Fruit fly (Drosophila melanogaster): ENCODE measurements around the gene Ravus.

Gene Ravus

dm6 chr3R:13258696-13259567, 4.9 kb downstream of the Ravus start, which contains the start of gene Ace:
Gene Ace (minus strand): TSS chr3R:13259517.
- TF ChIP-seq pan (optimal IDR thresholded peaks at IDR 0.05) (no peak), usp (GFP tag; optimal IDR thresholded peaks at IDR 0.05) (no peak), CG8478 (optimal IDR thresholded peaks at IDR 0.05) (no peak), psq (optimal IDR thresholded peaks at IDR 0.05) (no peak), Dll (optimal IDR thresholded peaks at IDR 0.05) (no peak), EcR (GFP tag; optimal IDR thresholded peaks at IDR 0.05) (no peak)

- TF ChIP-seq CG8478 (optimal IDR thresholded peaks at IDR 0.05) (no peak), Dll (optimal IDR thresholded peaks at IDR 0.05) (no peak), EcR (GFP tag; optimal IDR thresholded peaks at IDR 0.05) (no peak), pan (optimal IDR thresholded peaks at IDR 0.05) (no peak), usp (GFP tag; optimal IDR thresholded peaks at IDR 0.05) (no peak), psq (optimal IDR thresholded peaks at IDR 0.05) (no peak)
Observed at dm6 chr3R:13257110-13257509, 6.8 kb downstream of the Ravus start.

- TF ChIP-seq psq (optimal IDR thresholded peaks at IDR 0.05) (no peak), pan (optimal IDR thresholded peaks at IDR 0.05) (no peak), EcR (GFP tag; optimal IDR thresholded peaks at IDR 0.05) (no peak), Dll (optimal IDR thresholded peaks at IDR 0.05) (no peak), usp (GFP tag; optimal IDR thresholded peaks at IDR 0.05) (no peak), CG8478 (optimal IDR thresholded peaks at IDR 0.05) (no peak)
Observed at dm6 chr3R:13241726-13242125, 22.1 kb downstream of the Ravus start.

dm6 chr3R:13231184-13231583, 32.7 kb downstream of the Ravus start:
- TF ChIP-seq pan (optimal IDR thresholded peaks at IDR 0.05) (no peak), usp (GFP tag; optimal IDR thresholded peaks at IDR 0.05) (no peak)

dm6 chr3R:13221820-13222219, 42.0 kb downstream of the Ravus start:
- no peak for TF ChIP-seq CG8478 (optimal IDR thresholded peaks at IDR 0.05)
- no peak for TF ChIP-seq psq (optimal IDR thresholded peaks at IDR 0.05)
- no peak for TF ChIP-seq EcR (GFP tag; optimal IDR thresholded peaks at IDR 0.05)
- TF ChIP-seq Dll (optimal IDR thresholded peaks at IDR 0.05) = no peak
- TF ChIP-seq pan (optimal IDR thresholded peaks at IDR 0.05) = no peak
- TF ChIP-seq usp (GFP tag; optimal IDR thresholded peaks at IDR 0.05) = no peak

- TF ChIP-seq usp (GFP tag; optimal IDR thresholded peaks at IDR 0.05) (no peak), psq (optimal IDR thresholded peaks at IDR 0.05) (no peak)
Observed at dm6 chr3R:13220478-13220877, 43.4 kb downstream of the Ravus start, which contains the start of gene CG8476. Gene CG8476 (minus strand): TSS chr3R:13220578.

- TF ChIP-seq Dll (optimal IDR thresholded peaks at IDR 0.05) = no peak
- TF ChIP-seq psq (optimal IDR thresholded peaks at IDR 0.05) = no peak
- TF ChIP-seq EcR (GFP tag; optimal IDR thresholded peaks at IDR 0.05) = no peak
- TF ChIP-seq usp (GFP tag; optimal IDR thresholded peaks at IDR 0.05) = no peak
- TF ChIP-seq CG8478 (optimal IDR thresholded peaks at IDR 0.05) = no peak
- no peak for TF ChIP-seq pan (optimal IDR thresholded peaks at IDR 0.05)
Observed at dm6 chr3R:13218733-13219132, 45.1 kb downstream of the Ravus start.

dm6 chr3R:13215100-13215499, 48.8 kb downstream of the Ravus start:
- no peak for TF ChIP-seq usp (GFP tag; optimal IDR thresholded peaks at IDR 0.05)
- no peak for TF ChIP-seq CG8478 (optimal IDR thresholded peaks at IDR 0.05)
- TF ChIP-seq Dll (optimal IDR thresholded peaks at IDR 0.05) = no peak
- no peak for TF ChIP-seq pan (optimal IDR thresholded peaks at IDR 0.05)
- TF ChIP-seq psq (optimal IDR thresholded peaks at IDR 0.05) = no peak
- no peak for TF ChIP-seq EcR (GFP tag; optimal IDR thresholded peaks at IDR 0.05)

- no peak for TF ChIP-seq CG8478 (optimal IDR thresholded peaks at IDR 0.05)
- TF ChIP-seq psq (optimal IDR thresholded peaks at IDR 0.05) = no peak
- no peak for TF ChIP-seq EcR (GFP tag; optimal IDR thresholded peaks at IDR 0.05)
- no peak for TF ChIP-seq Dll (optimal IDR thresholded peaks at IDR 0.05)
- TF ChIP-seq pan (optimal IDR thresholded peaks at IDR 0.05) = no peak
- TF ChIP-seq usp (GFP tag; optimal IDR thresholded peaks at IDR 0.05) = no peak
Observed at dm6 chr3R:13214347-13214746, 49.5 kb downstream of the Ravus start, which contains the start of gene CG8483. Gene CG8483 (minus strand): TSS chr3R:13214465.

Measured in whole organism.